Worm (Caenorhabditis elegans): Measurements from ENCODE around the gene str-135.
A peak's percentile ranks its signal among the peaks of the same experiment; 100 is the strongest.

DNA sequence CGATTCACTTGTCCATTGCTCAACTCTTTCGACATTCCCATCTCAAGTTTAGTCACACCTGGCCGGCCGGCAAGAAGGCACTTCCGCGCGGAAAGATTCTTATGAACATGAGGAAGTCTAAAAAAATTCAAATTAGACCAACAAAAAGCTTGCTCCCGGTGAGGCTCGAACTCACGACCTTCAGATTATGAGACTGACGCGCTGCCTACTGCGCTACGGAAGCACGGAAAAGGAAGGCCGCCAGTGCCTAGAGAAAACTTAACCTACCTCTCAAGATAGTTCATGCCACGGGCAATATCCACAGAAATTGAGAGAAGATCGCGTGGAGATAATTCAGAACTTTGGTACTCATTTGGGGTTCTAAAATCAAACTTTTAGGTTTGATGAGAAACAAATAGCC, 50.6 kb downstream of the str-135 start:
- TF ChIP-seq mep-1 (tag; optimal IDR thresholded peaks at IDR 0.05) = no peak
- no peak for TF ChIP-seq skn-1 (tag; optimal IDR thresholded peaks at IDR 0.05)
- TF ChIP-seq dsc-1 (tag; optimal IDR thresholded peaks at IDR 0.05) = no peak
- no peak for TF ChIP-seq mdl-1 (tag; optimal IDR thresholded peaks at IDR 0.05)
- no peak for TF ChIP-seq hpl-2 (GFP tag; optimal IDR thresholded peaks at IDR 0.05)
- TF ChIP-seq pqm-1 (tag; optimal IDR thresholded peaks at IDR 0.05) = no peak
- TF ChIP-seq unc-86 (tag; optimal IDR thresholded peaks at IDR 0.05) = no peak
- no peak for TF ChIP-seq fkh-10 (GFP tag; optimal IDR thresholded peaks at IDR 0.05)
- TF ChIP-seq aly-2 (tag; optimal IDR thresholded peaks at IDR 0.05) = no peak
- TF ChIP-seq C34B4.2 (tag; optimal IDR thresholded peaks at IDR 0.05) = no peak
- no peak for TF ChIP-seq egl-27 (tag; optimal IDR thresholded peaks at IDR 0.05)
- TF ChIP-seq snu-23 (GFP tag; optimal IDR thresholded peaks at IDR 0.05) = peak; percentile 24
- TF ChIP-seq lir-3 (tag; optimal IDR thresholded peaks at IDR 0.05; ENCODE audit: poor library complexity) = no peak
- peak in 1 of 2 experiments; percentile 24 for TF ChIP-seq efl-1 (optimal IDR thresholded peaks at IDR 0.05)
- peak in 1 of 2 experiments; percentile 60 for TF ChIP-seq efl-1 (GFP tag; optimal IDR thresholded peaks at IDR 0.05 in 1 of 2)

Data from whole organism, L1 larva.